Worm (Caenorhabditis elegans) whole organism, L1 larva: ENCODE data around the gene C06G4.6.

Experiments used
- irx-1 ChIP-seq: sonication (generic microtip); optimal IDR thresholded peaks from 2 replicates; lab custom pipeline; 2016; ENCODE audit warnings: missing genetic modification characterization, missing compliant biosample characterization
- lsy-2 ChIP-seq, 2 experiments: fragments of 150-350 bp; optimal IDR thresholded peaks; 2 replicates each; lab custom pipeline; 2014; ENCODE audit warnings: missing biosample characterization in 2 of 2, missing genetic modification characterization in 2 of 2
- nhr-20 ChIP-seq: sonication (generic microtip); optimal IDR thresholded peaks from 2 replicates; lab custom pipeline; 2016; ENCODE audit warnings: mild to moderate bottlenecking, missing genetic modification characterization, missing compliant biosample characterization
- nhr-77 ChIP-seq: fragments of 150-350 bp; optimal IDR thresholded peaks from 2 replicates; lab custom pipeline; 2014; ENCODE audit warnings: missing biosample characterization, missing genetic modification characterization
- xbp-1 ChIP-seq: sonication (generic microtip); optimal IDR thresholded peaks from 2 replicates; lab custom pipeline; 2016; ENCODE audit warnings: missing genetic modification characterization, missing compliant biosample characterization
- ztf-11 ChIP-seq, 2 experiments: sonication (generic microtip); optimal IDR thresholded peaks; 2 replicates each; lab custom pipeline; 2016 to 2017; ENCODE audit warnings: missing genetic modification characterization in 2 of 2, missing biosample characterization in 1 of 2, missing compliant biosample characterization in 1 of 2

DNA sequence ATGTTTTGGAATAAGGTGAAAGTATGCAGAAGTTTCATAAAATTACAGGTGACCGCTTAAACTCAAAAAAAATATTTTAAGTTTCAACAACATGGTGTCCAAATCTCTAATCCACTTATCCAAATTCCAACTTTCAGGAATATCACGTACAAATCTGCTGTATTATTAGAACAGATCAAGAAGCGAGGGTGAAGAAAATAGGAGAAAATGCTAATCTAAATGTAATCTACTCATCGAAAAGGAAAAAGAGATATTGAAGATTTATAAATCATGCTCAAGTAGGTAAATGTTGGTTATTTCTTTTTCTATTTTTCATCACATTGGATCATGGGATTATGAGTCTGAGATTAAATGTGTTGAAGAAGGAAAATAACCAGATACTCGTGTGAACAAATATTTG lies 2.6 kb upstream of the C06G4.6 start:
- TF ChIP-seq nhr-20 (tag; lab: Kevin White, UChicago) (no peak), irx-1 (no peak), lsy-2 (tag; optimal IDR thresholded peaks at IDR 0.05; lab: Kevin White, UChicago) (no peak), xbp-1 (tag; lab: Kevin White, UChicago) (no peak), nhr-77 (no peak), ztf-11 (tag; optimal IDR thresholded peaks at IDR 0.05; lab: Kevin White, UChicago) (no peak)
